Worm (Caenorhabditis elegans) whole organism, dauer: ENCODE measurements around the gene Y38H6C.15.
"Not testable (repeated sequence)": the region's sequence is repeated elsewhere in the genome, so short reads cannot be mapped to it uniquely, and the experiment has no call there.

Source experiments
- unc-62 ChIP-seq: sonication (generic microtip); optimal IDR thresholded peaks from 2 replicates; lab custom pipeline; 2017; ENCODE audit warnings: missing biosample characterization, missing genetic modification reagents, missing genetic modification characterization

The Y38H6C.15 gene

DNA sequence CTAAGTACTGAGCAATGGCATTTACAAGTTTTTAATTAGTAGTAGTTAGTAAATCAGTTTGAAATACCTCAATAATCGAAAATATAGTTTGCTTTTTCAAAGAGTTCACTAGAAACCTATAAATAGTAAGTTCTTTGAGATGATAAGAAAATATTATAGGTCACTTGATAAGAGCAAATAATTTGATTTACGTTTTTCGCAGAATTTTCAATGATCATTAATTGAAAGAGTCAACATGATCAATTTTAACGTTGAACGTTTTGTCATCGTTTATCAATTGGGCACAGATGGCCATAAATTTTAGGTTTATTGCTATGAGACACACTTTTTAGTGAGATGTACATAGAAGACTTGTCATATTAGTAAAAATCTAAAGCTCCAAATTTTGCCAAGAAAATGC lies 9.6 kb upstream of the Y38H6C.15 start:
- no peak for TF ChIP-seq unc-62 (GFP tag; lab: Kevin White, UChicago)

DNA sequence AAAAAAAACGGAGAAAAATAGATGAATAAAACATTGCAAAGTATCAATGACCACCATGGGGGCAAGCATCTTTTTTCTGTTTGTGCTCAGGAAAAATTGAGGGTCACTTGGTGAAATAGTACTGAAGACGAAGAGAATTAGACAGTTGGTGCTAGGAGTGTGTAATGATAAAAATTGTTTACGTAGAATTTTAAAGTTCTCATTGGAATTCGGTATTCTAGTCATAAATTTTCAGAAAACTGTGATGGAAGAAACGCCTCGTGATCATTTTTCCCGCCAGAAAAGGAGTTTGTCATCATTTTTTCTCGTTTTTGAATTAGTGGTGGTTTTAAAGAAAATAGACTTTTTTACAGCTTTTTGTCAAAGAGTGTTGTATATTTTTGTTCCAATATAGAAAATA lies 8.5 kb upstream of the Y38H6C.15 start:
- TF ChIP-seq unc-62 (GFP tag; lab: Kevin White, UChicago): no peak

DNA sequence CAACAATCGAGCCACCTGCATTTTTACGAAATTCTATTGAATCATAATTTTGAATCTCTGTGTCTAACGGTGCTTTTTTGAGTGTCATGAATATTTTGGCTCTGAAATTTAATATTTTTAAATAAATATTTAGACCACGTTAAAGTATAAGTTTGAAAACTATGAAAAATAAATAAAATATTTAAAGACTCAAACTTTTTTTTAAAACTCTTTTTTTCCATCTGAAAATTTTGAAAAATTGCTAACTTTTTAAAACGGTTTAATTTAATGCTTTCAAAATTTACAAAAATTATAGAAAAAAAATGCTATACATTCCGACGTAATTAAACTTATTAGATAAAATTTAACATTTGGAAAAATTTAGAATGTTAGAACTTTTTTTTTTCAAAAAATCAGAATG lies 8.0 kb upstream of the Y38H6C.15 start, which contains the start of gene slc-36.3:
TSS of gene slc-36.3 (minus strand) at position 101 of the 400 bp plus-strand sequence.
- no peak for TF ChIP-seq unc-62 (GFP tag; lab: Kevin White, UChicago)

DNA sequence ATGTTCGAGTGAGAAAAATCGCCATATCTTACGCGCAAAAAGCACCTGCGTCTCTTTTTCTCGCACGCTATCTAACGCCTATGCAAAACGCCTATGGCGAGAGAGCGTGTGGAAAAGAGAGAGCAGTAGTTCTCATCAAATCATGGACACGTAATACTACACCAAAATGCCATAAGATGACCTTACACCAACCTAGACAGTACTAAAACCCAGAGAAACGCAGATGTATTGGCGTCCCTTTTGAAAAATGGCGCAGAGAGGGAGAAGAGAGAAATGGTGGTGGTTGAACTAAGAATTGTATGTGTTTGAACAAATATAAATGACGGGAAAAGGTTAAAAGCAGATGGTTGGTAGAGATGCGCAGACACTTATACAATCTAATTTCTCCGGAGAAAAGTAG lies 2.9 kb upstream of the Y38H6C.15 start, which contains the start of gene Y38H6C.16:
TSS of gene Y38H6C.16 (minus strand) at position 293 of the 400 bp plus-strand sequence.
- TF ChIP-seq unc-62 (GFP tag; lab: Kevin White, UChicago): no peak

DNA sequence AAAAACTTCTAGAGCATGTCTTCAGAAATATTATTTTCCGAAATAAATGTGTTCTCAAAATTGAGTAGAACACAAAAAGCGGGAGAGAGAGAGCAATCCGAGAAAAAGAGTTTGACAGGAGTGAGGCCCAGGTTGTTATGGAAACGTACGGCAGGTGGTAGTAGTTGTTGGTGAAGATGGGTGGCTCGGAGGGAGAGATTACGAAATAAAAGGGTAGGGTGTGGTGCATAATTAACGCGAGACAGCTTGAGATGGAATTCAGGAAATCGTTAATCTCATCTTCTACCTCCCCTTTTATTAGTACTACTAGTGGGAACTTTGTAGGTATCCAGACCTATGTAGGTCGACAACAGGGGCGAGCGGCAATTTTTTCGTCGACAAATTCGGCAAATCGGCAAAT lies 2.0 kb downstream of the Y38H6C.15 start, which contains the start of gene famh-161:
TSS of gene famh-161 (minus strand) at position 101 of the 400 bp plus-strand sequence.
- no peak for TF ChIP-seq unc-62 (GFP tag; lab: Kevin White, UChicago)

DNA sequence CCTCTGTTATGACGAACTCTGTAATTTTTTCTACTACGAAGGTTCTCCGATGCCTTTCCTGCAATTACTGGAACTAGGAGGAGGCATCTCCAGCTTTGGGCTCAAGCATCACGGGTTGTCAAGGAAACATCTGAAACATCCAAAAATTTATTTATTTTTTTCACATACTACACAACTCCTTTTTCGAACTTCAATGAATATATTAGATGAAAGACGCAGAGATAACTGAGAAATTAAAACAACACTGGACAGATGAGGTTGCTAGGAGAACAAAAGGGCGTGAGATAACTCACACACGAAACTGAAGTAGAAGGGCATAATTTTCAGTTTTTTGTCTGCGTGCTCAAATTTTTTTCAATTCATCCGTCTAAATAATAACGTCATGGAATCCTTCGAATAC lies 8.6 kb downstream of the Y38H6C.15 start, which contains the start of gene Y38H6C.13:
TSS of gene Y38H6C.13 (plus strand) at position 301 of the 400 bp plus-strand sequence.
- TF ChIP-seq unc-62 (GFP tag; lab: Kevin White, UChicago): no peak

DNA sequence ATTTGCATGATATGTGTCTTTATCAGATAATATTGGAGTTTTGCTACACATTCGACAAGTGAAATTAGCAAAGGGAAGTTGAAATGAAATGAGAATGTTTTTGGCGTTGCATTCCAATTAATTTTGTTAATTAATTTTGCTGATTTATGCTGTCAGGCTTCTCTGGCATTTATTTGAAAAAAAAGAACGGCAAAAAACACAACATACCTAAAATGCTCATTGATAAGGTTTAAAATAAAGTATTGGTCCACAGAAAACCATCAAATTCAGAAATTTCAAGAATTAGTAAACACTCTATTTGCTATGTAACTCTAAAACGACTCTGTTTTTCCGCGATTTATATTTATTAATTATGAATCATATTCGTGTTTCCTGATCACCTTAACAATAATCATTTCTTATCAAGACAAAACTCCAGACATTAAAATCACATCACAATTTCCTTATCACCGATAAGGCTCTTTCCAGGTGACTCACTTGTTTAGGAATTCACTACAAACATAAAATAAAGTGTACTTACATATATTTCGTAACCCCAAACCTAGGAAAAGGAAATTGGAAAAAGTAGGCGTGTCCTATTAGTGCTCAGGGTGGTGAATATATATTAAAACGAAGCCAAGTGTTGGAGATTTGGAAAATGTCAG lies 10.2 kb downstream of the Y38H6C.15 start, which contains the start of the genes srh-166 and Y38H6C.24:
TSS of gene srh-166 (minus strand) at position 51 of the 644 bp plus-strand sequence.
TSS of gene Y38H6C.24 (plus strand) at position 620 of the 644 bp plus-strand sequence.
- no peak for TF ChIP-seq unc-62 (GFP tag; lab: Kevin White, UChicago)

DNA sequence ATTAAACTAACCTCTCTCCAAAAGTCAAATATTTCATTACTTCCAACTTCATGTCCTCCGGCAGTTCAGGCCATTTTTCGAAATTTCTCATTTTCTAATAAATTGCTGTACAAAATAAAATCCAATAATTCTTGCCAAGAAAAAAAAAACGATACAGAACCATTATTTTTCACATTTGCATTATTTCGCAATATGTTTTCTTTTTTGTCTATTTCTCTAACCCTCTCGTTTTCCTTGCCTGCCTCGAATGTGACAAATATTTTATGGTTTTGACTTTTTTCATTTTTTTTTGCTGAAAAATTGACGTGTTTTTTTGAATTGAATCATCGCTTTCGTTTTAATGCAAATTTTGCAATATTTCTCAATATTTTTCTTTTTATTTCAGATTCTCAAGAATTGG lies 13.9 kb downstream of the Y38H6C.15 start, which contains the start of the genes Y38H6C.9 and fbxa-150:
TSS of gene Y38H6C.9 (minus strand) at position 52 of the 400 bp plus-strand sequence.
TSS of gene fbxa-150 (plus strand) at position 380 of the 400 bp plus-strand sequence.
- TF ChIP-seq unc-62 (GFP tag; lab: Kevin White, UChicago): no peak

DNA sequence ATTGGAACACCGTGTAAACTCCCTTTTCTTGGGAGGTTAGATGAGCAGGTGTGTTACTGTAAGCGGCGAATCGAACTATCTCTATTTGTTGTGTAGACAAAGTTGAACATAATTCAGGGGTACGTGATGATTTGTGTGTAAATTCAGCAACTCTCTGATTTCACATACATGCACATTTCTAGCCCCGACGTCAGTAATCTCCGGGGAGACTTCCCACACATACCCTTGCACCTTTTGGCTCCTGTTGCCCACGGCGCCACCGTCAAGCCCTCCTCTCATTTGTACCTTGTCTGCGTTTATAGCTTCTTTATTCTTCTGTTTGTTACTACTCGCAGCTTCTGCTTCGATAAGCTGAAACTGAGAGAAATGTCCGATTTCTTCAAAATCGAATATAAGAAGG lies 17.2 kb downstream of the Y38H6C.15 start, which contains the start of gene Y38H6C.25:
TSS of gene Y38H6C.25 (plus strand) at position 301 of the 400 bp plus-strand sequence.
- TF ChIP-seq unc-62 (GFP tag; lab: Kevin White, UChicago): no peak

DNA sequence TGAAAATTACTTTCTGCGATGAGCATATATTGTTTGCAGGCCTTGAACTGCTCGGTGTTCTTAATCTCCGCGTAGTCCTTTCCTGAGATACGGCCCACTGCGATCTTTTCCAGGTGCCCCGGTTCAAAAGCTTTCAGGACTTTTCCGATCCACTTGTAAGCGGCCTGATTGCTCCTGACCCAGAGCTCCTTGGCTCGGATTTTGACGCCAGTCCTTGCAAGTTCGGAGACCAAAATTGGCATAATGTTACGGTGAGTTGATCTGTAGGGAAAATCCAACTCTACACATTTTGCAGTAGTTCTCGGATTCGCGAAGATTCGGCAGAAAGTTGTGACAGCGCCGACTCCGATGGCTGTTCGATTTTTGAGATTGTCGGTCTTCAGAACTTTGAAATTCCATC lies 19.1 kb downstream of the Y38H6C.15 start:
- no peak for TF ChIP-seq unc-62 (GFP tag; lab: Kevin White, UChicago)

DNA sequence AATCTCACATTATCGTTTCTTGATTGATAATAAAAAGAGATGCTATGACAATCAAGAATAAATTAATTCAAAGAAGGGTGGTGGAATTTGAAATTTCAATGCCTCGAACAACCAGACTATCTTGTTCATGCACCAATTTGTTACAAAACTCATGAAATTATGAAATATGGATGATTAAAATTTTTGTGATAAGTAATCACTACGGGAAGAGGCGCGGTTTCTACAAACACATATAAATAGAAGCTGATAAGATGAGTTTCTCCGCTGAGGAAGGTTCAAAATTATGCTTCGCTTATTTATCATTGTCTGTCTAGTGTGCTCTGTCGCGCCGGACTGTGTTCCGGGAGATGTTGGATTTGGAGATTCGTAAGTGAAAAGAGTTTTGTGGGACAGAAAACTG lies 21.6 kb downstream of the Y38H6C.15 start:
- no peak for TF ChIP-seq unc-62 (GFP tag; lab: Kevin White, UChicago)

DNA sequence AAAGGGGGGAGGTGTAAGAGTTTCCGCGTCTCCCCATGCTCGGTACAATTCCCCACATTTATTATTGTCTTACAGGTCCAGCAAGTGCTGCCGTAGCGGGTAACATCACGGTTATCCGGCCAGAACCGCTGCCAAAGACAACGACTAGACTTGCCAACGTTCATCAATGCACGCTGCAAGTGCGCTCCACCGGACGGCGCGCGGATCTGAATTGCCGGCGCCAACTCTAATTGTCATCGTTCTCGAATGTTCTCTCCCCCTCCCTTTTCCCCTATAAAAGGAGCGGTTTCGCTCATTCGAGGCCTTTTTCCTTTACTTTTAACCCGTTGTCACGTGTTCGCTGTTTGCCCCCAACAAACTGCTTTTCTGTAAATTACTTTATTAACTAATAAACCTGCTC lies 22.4 kb downstream of the Y38H6C.15 start, which contains the start of gene Y38H6C.8:
TSS of gene Y38H6C.8 (plus strand) at position 301 of the 400 bp plus-strand sequence.
- not testable (repeated sequence) for TF ChIP-seq unc-62 (GFP tag; lab: Kevin White, UChicago)

DNA sequence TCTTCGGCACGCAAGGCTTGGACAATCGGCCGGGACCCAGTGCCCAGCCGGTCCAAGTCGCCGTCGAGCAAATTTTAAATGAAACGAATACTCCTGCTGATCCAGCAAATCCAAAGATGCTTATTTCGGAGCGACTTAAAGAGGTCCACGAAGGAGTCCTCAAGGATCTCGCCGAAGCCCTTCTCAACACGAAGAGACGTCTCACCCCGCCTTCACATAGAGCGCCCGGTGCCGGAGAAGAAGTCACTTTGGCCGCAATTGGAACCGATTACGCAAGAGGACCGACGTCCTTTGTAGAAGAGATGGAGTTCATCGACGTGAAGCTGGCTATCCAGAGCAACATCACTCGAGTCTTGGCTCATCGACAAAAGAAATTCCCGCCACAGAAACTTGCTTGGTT lies 26.7 kb downstream of the Y38H6C.15 start:
- TF ChIP-seq unc-62 (GFP tag; lab: Kevin White, UChicago): no peak

DNA sequence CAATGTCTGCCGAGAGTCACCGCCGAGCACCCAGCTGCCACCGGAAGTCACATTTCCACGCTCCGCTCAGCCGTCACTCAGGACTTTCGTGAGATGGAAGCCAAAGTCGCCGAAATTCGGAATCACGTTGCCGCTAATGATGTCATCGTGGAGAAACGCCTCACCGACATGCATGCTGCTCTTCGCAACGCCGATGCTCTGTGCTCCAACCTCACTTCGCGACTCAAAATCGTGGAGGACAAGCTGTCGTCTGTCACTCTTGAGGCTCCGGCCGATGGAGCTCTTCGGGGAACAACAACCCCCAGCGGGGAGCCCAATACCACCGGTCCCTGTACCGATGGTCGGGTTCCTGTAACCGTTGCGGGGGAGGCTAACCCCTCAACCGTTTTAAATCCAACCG lies 29.6 kb downstream of the Y38H6C.15 start:
- TF ChIP-seq unc-62 (GFP tag; lab: Kevin White, UChicago): no peak

DNA sequence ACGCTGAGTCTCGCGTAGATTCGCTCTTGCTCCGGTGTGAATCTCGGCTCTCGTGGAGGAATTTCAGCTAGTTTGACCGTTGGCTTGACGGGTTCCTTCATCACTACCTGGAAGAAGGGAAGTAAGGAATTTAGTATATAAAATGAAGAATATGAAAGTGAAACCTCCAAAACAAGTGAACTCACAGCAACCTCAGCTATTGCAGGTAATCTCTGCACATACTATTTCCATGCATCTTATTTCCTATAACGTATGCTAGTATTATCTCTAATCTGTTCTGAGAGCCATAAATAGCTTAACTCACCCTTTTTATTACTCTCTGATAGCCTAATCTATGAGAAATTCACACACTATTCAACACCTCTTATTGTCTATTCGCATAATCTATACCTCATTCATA lies 31.1 kb downstream of the Y38H6C.15 start, which contains the start of gene Y38H6C.4:
TSS of gene Y38H6C.4 (minus strand) at position 101 of the 400 bp plus-strand sequence.
- no peak for TF ChIP-seq unc-62 (GFP tag; lab: Kevin White, UChicago)

DNA sequence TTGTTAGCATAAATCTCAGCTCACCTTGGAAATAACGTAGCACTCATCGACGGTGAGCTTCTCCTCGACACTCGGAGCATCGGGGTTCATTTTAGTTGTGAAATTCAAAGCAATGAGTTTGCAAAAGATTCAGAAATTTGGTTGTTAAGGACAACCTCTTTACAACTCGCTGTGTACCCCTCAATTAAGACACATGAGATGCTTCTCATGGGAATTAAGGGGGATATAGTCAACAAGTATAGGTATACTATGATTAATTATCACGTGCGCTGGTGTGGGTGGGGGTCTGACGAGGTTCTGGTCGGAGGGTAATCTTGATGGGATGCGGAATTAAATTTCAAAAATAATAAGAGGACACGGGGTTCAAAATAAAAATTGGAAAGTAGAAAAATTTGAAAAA lies 35.7 kb downstream of the Y38H6C.15 start, which contains the start of gene dct-14:
TSS of gene dct-14 (minus strand) at position 101 of the 400 bp plus-strand sequence.
- no peak for TF ChIP-seq unc-62 (GFP tag; lab: Kevin White, UChicago)
